Worm (Caenorhabditis elegans) whole organism, L1 larva: Measurements from ENCODE around the gene czw-1.
A peak's percentile ranks its signal among the peaks of the same experiment; 100 is the strongest.

Source experiments
- C04F5.9 ChIP-seq: sonication (generic microtip); optimal IDR thresholded peaks from 2 replicates; lab custom pipeline; 2016; ENCODE audit warnings: missing genetic modification characterization, missing compliant biosample characterization
- C16A3.4 ChIP-seq: fragments of 150-350 bp; optimal IDR thresholded peaks from 2 replicates; lab custom pipeline; 2014; ENCODE audit warnings: missing biosample characterization, missing genetic modification characterization
- F16B12.6 ChIP-seq: fragments of 150-350 bp; optimal IDR thresholded peaks from 2 replicates; lab custom pipeline; 2014; ENCODE audit warnings: missing biosample characterization, missing genetic modification characterization
- alr-1 ChIP-seq: fragments of 200-800 bp; sonication (Bioruptor generic); optimal IDR thresholded peaks from 2 replicates; lab custom pipeline; 2018; ENCODE audit warnings: borderline replicate concordance, mild to moderate bottlenecking, missing genetic modification characterization, missing compliant biosample characterization
- aly-2 ChIP-seq: fragments of 150-350 bp; optimal IDR thresholded peaks from 2 replicates; lab custom pipeline; 2014; ENCODE audit warnings: missing biosample characterization, missing genetic modification characterization
- blmp-1 ChIP-seq: fragments of 150-350 bp; optimal IDR thresholded peaks from 2 replicates; lab custom pipeline; 2014; ENCODE audit warnings: missing biosample characterization, missing genetic modification characterization
- ceh-88 ChIP-seq: fragments of 200-800 bp; sonication (Bioruptor generic); IDR thresholded peaks from 2 replicates; pipeline ENCODE4 v1.3.6; 2022; ENCODE audit warnings: missing genetic modification characterization, missing compliant biosample characterization
- dpl-1 ChIP-seq, 3 experiments: fragments of 150-350 bp in 2 of 3; sonication (generic microtip) in 1 of 3; optimal IDR thresholded peaks; 2 replicates each; lab custom pipeline; 2014 to 2017; ENCODE audit warnings: missing biosample characterization in 3 of 3, missing genetic modification characterization in 3 of 3, missing genetic modification reagents in 3 of 3
- efl-1 ChIP-seq, 4 experiments: fragments of 150-350 bp; optimal IDR thresholded peaks in 3 of 4; peaks in 1 of 4; 1 replicate in 1 of 4; 2 replicates in 3 of 4; lab custom pipeline; 2014; ENCODE audit warnings: missing biosample characterization in 2 of 4, missing genetic modification characterization in 2 of 4, missing genetic modification reagents in 2 of 4
- efl-3 ChIP-seq: fragments of 200-800 bp; sonication (Bioruptor generic); optimal IDR thresholded peaks from 2 replicates; lab custom pipeline; 2018; ENCODE audit warnings: mild to moderate bottlenecking, missing genetic modification characterization, missing compliant biosample characterization
- egl-13 ChIP-seq: sonication (generic microtip); optimal IDR thresholded peaks from 2 replicates; lab custom pipeline; 2016; ENCODE audit warnings: missing genotype, missing genetic modification reagents, missing genetic modification characterization, missing compliant biosample characterization
- elt-3 ChIP-seq, 6 experiments: fragments of 150-350 bp in 1 of 6; sonication (generic microtip); optimal IDR thresholded peaks; 2 replicates each; lab custom pipeline; 2017 to 2018; ENCODE audit warnings: missing biosample characterization in 6 of 6, missing genetic modification characterization in 6 of 6, inconsistent platforms in 1 of 6
- ets-5 ChIP-seq: fragments of 200-800 bp; sonication (Bioruptor generic); IDR thresholded peaks from 2 replicates; pipeline ENCODE4 v1.3.6; 2022; ENCODE audit warnings: missing genetic modification characterization, missing compliant biosample characterization
- fkh-10 ChIP-seq: sonication (generic microtip); optimal IDR thresholded peaks from 2 replicates; lab custom pipeline; 2017; ENCODE audit warnings: missing biosample characterization, missing genetic modification reagents, missing genetic modification characterization
- fkh-4 ChIP-seq: sonication (generic microtip); optimal IDR thresholded peaks from 2 replicates; lab custom pipeline; 2016; ENCODE audit warnings: missing compliant biosample characterization, missing genetic modification characterization, borderline replicate concordance
- fos-1 ChIP-seq: fragments of 150-350 bp; optimal IDR thresholded peaks from 2 replicates; lab custom pipeline; 2014; ENCODE audit warnings: missing biosample characterization, missing genetic modification characterization
- grh-1 ChIP-seq: fragments of 200-800 bp; sonication (Bioruptor generic); IDR thresholded peaks from 2 replicates; pipeline ENCODE4 v1.3.6; 2022; ENCODE audit warnings: missing genetic modification reagents, missing genetic modification characterization, missing compliant biosample characterization
- hlh-17 ChIP-seq: fragments of 200-800 bp; sonication (Bioruptor generic); optimal IDR thresholded peaks from 2 replicates; lab custom pipeline; 2018; ENCODE audit warnings: missing genetic modification characterization, mild to moderate bottlenecking, missing compliant biosample characterization, moderate library complexity, borderline replicate concordance
- hlh-4 ChIP-seq: sonication (generic microtip); optimal IDR thresholded peaks from 2 replicates; lab custom pipeline; 2016; ENCODE audit warnings: mild to moderate bottlenecking, missing genetic modification characterization, missing compliant biosample characterization
- hpl-2 ChIP-seq: fragments of 150-350 bp; optimal IDR thresholded peaks from 2 replicates; lab custom pipeline; 2014; ENCODE audit warnings: missing biosample characterization, missing genetic modification reagents, missing genetic modification characterization
- irx-1 ChIP-seq: sonication (generic microtip); optimal IDR thresholded peaks from 2 replicates; lab custom pipeline; 2016; ENCODE audit warnings: missing genetic modification characterization, missing compliant biosample characterization
- lin-14 ChIP-seq: fragments of 200-800 bp; sonication (Bioruptor generic); optimal IDR thresholded peaks from 2 replicates; lab custom pipeline; 2018; ENCODE audit warnings: mild to moderate bottlenecking, missing genetic modification characterization, moderate library complexity, missing compliant biosample characterization
- lin-15B ChIP-seq: fragments of 150-350 bp; sonication (generic microtip); optimal IDR thresholded peaks from 3 replicates; lab custom pipeline; 2014; ENCODE audit warnings: missing biosample characterization, missing genetic modification characterization
- lin-35 ChIP-seq, 2 experiments: fragments of 150-350 bp; optimal IDR thresholded peaks; 2 replicates each; lab custom pipeline; 2014; ENCODE audit warnings: missing biosample characterization in 2 of 2, missing genetic modification characterization in 2 of 2, missing genetic modification reagents in 2 of 2
- mab-9 ChIP-seq: fragments of 200-800 bp; sonication (Bioruptor generic); IDR thresholded peaks from 2 replicates; pipeline ENCODE4 v1.3.6; 2022; ENCODE audit warnings: missing genetic modification reagents, missing genetic modification characterization, missing compliant biosample characterization
- mdl-1 ChIP-seq, 2 experiments: fragments of 150-350 bp; optimal IDR thresholded peaks; 2 replicates each; lab custom pipeline; 2014 to 2017; ENCODE audit warnings: missing biosample characterization in 2 of 2, missing genetic modification characterization in 2 of 2, inconsistent platforms in 1 of 2
- mef-2 ChIP-seq: fragments of 150-350 bp; optimal IDR thresholded peaks from 2 replicates; lab custom pipeline; 2014; ENCODE audit warnings: missing biosample characterization, missing genetic modification characterization
- nhr-20 ChIP-seq: sonication (generic microtip); optimal IDR thresholded peaks from 2 replicates; lab custom pipeline; 2016; ENCODE audit warnings: mild to moderate bottlenecking, missing genetic modification characterization, missing compliant biosample characterization
- nhr-237 ChIP-seq: fragments of 150-350 bp; optimal IDR thresholded peaks from 2 replicates; lab custom pipeline; 2014; ENCODE audit warnings: missing biosample characterization, missing genetic modification characterization
- nhr-28 ChIP-seq: fragments of 150-350 bp; optimal IDR thresholded peaks from 2 replicates; lab custom pipeline; 2014; ENCODE audit warnings: missing biosample characterization, missing genetic modification characterization
- nhr-71 ChIP-seq: sonication (generic microtip); optimal IDR thresholded peaks from 2 replicates; lab custom pipeline; 2016; ENCODE audit warnings: mild to moderate bottlenecking, missing genetic modification characterization, moderate library complexity, missing compliant biosample characterization
- nhr-77 ChIP-seq: fragments of 150-350 bp; optimal IDR thresholded peaks from 2 replicates; lab custom pipeline; 2014; ENCODE audit warnings: missing biosample characterization, missing genetic modification characterization
- nhr-85 ChIP-seq: sonication (generic microtip); peaks from one replicate; lab custom pipeline; 2016; ENCODE audit warnings: missing genetic modification characterization, inconsistent platforms, missing compliant biosample characterization
- nhr-90 ChIP-seq: sonication (generic microtip); optimal IDR thresholded peaks from 2 replicates; lab custom pipeline; 2016; ENCODE audit warnings: mild to moderate bottlenecking, missing genetic modification characterization, missing compliant biosample characterization; ENCODE audit not compliant: poor library complexity
- rnt-1 ChIP-seq: sonication (generic microtip); optimal IDR thresholded peaks from 2 replicates; lab custom pipeline; 2016; ENCODE audit warnings: mild to moderate bottlenecking, missing genetic modification characterization, moderate library complexity, missing compliant biosample characterization
- skn-1 ChIP-seq: fragments of 150-350 bp; optimal IDR thresholded peaks from 2 replicates; lab custom pipeline; 2014; ENCODE audit warnings: missing biosample characterization, missing genetic modification characterization
- snpc-4 ChIP-seq: fragments of 150-350 bp; optimal IDR thresholded peaks from 2 replicates; lab custom pipeline; 2014; ENCODE audit warnings: missing biosample characterization, missing genetic modification characterization
- snu-23 ChIP-seq: sonication (generic microtip); optimal IDR thresholded peaks from 2 replicates; lab custom pipeline; 2016; ENCODE audit warnings: missing genetic modification characterization, missing compliant biosample characterization
- sup-37 ChIP-seq: fragments of 200-800 bp; sonication (Bioruptor generic); optimal IDR thresholded peaks from 2 replicates; lab custom pipeline; 2018; ENCODE audit warnings: mild to moderate bottlenecking, missing genetic modification characterization, missing compliant biosample characterization
- swsn-7 ChIP-seq: sonication (generic microtip); optimal IDR thresholded peaks from 2 replicates; lab custom pipeline; 2016; ENCODE audit warnings: missing genetic modification characterization, missing compliant biosample characterization
- tlp-1 ChIP-seq: fragments of 150-350 bp; optimal IDR thresholded peaks from 2 replicates; lab custom pipeline; 2014; ENCODE audit warnings: missing biosample characterization, missing genetic modification characterization
- unc-130 ChIP-seq: fragments of 150-350 bp; optimal IDR thresholded peaks from 2 replicates; lab custom pipeline; 2017; ENCODE audit warnings: missing biosample characterization, missing genetic modification characterization, inconsistent platforms
- unc-30 ChIP-seq: sonication (generic microtip); optimal IDR thresholded peaks from 2 replicates; lab custom pipeline; 2017; ENCODE audit warnings: missing biosample characterization, missing genetic modification characterization
- unc-86 ChIP-seq: sonication (generic microtip); optimal IDR thresholded peaks from 2 replicates; lab custom pipeline; 2016; ENCODE audit warnings: missing genetic modification characterization, missing compliant biosample characterization
- unc-98 ChIP-seq: fragments of 200-800 bp; sonication (Bioruptor generic); IDR thresholded peaks from 2 replicates; pipeline ENCODE4 v1.3.6; 2022; ENCODE audit warnings: missing genetic modification characterization, missing compliant biosample characterization
- xbp-1 ChIP-seq: sonication (generic microtip); optimal IDR thresholded peaks from 2 replicates; lab custom pipeline; 2016; ENCODE audit warnings: missing genetic modification characterization, missing compliant biosample characterization
- ztf-11 ChIP-seq, 2 experiments: sonication (generic microtip); optimal IDR thresholded peaks; 2 replicates each; lab custom pipeline; 2016 to 2017; ENCODE audit warnings: missing genetic modification characterization in 2 of 2, missing biosample characterization in 1 of 2, missing compliant biosample characterization in 1 of 2

Gene czw-1

DNA sequence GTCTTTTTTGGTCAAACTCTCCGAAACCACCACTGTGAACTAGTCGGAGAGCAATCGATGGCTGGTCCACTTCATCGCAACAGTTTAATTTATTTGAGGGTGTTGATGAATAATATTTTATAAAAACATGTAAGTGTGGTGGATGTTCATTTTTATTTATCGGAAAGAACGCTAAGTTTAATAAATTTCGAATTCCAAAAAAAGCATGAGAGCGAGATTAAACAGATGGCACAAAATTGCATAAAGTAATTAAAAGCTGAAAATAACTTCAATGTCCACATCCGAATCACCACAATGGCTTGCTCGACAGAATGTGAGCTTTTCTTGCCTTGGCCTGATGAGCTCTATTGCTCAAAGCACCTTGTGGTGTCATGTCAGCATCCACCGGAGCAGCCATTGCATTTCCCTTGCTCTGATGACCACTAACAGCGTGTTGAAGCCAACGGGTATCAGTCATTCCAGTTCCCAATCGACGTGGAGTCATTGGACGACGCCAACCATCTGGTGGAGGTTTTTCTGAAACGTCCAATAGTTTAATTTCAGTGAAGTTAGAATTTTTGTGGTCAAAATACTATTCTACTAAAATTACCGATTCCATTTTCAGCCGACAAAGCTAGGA, 37.2 kb upstream of the czw-1 start:
- TF ChIP-seq nhr-77 (tag; lab: Kevin White, UChicago) = no peak
- peak; percentile 4 for TF ChIP-seq snu-23 (GFP tag; lab: Kevin White, UChicago)
- TF ChIP-seq nhr-20 (tag; lab: Kevin White, UChicago) = no peak
- peak; percentile 14 for TF ChIP-seq nhr-71 (tag; lab: Kevin White, UChicago)
- TF ChIP-seq ztf-11 (tag; optimal IDR thresholded peaks at IDR 0.05; lab: Kevin White, UChicago) = no peak
- peak; percentile 50 for TF ChIP-seq aly-2 (tag; lab: Kevin White, UChicago)
- TF ChIP-seq irx-1 (tag; lab: Kevin White, UChicago) = no peak
- TF ChIP-seq sup-37 (GFP tag; lab: Kevin White, UChicago) = no peak
- TF ChIP-seq F16B12.6 = no peak
- peak; percentile 26 for TF ChIP-seq nhr-90 (tag; lab: Kevin White, UChicago)
- TF ChIP-seq mab-9 = no peak
- no peak for TF ChIP-seq efl-1 (optimal IDR thresholded peaks at IDR 0.05; lab: Kevin White, UChicago)
- peak in 1 of 2 experiments; percentile 90 for TF ChIP-seq efl-1 (GFP tag; optimal IDR thresholded peaks at IDR 0.05 in 1 of 2; lab: Kevin White, UChicago)
- no peak for TF ChIP-seq elt-3 (tag; optimal IDR thresholded peaks at IDR 0.05; lab: Kevin White, UChicago)
- TF ChIP-seq nhr-28 (tag; lab: Kevin White, UChicago) = no peak
- no peak for TF ChIP-seq tlp-1 (tag; lab: Kevin White, UChicago)
- no peak for TF ChIP-seq ets-5 (GFP tag; lab: Robert Waterston, UW)
- no peak for TF ChIP-seq grh-1
- TF ChIP-seq rnt-1 (tag; lab: Kevin White, UChicago) = peak; percentile 20
- TF ChIP-seq dpl-1 (GFP tag; optimal IDR thresholded peaks at IDR 0.05; lab: Kevin White, UChicago) = no peak
- TF ChIP-seq hpl-2 (GFP tag; lab: Kevin White, UChicago) = no peak
- no peak for TF ChIP-seq unc-130
- TF ChIP-seq C04F5.9 = no peak
- TF ChIP-seq blmp-1 (tag; lab: Kevin White, UChicago) = no peak
- TF ChIP-seq xbp-1 = no peak
- no peak for TF ChIP-seq nhr-237 (tag; lab: Kevin White, UChicago)
- peak; percentile 26 for TF ChIP-seq nhr-85 (tag; lab: Kevin White, UChicago)
- no peak for TF ChIP-seq egl-13

DNA sequence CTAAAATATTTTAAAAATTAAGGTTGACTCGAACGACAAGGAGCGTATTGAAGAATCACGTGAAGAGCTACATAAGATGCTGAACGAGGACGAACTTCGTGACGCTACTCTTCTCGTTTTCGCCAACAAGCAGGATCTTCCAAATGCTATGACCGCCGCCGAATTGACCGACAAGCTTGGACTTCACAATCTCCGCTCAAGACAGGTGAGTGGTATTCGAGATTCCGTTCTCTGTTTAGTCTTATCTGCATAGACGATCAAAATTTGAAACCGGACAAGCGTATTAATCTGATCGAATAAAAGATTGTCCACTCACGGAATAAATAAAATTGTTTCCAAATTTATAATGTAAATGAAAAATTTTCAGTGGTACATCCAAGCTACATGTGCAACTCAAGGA, 36.4 kb upstream of the czw-1 start:
- TF ChIP-seq nhr-85 (tag; lab: Kevin White, UChicago) (peak; percentile 78), unc-86 (tag; lab: Kevin White, UChicago) (no peak), fkh-10 (GFP tag; lab: Kevin White, UChicago) (no peak), swsn-7 (tag; lab: Kevin White, UChicago) (no peak), lin-14 (GFP tag; lab: Kevin White, UChicago) (peak; percentile 17), snpc-4 (tag; lab: Kevin White, UChicago) (no peak), dpl-1 (GFP tag; optimal IDR thresholded peaks at IDR 0.05; lab: Kevin White, UChicago) (no peak)

DNA sequence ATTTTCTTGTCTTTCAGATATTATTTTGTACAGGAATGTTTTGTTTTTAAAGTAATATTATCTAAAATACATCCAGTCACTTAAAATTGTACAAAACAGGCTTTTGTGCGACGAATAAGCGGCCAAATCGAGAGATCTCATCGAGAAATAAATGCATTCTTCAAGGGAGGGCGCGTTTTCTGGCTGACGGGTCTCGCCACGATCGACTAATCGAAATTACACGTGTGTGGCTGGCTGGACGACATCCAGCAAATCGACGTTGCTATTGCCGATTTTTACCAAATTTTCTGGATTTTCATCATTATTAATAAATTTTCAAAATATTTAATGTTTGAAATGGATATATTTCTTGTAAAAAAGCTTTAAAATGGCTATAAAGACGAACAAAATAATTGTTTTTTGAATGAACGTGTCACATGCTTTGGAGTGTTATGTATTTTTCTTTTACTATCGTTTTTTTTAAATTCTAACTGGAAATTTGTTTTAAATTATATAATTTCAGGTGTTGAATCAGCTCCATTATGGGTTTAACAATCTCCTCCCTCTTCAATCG, 35.5 kb upstream of the czw-1 start, which contains the start of gene arf-5:
Gene arf-5 (plus strand): TSS at position 503 of the 553 bp plus-strand sequence.
- TF ChIP-seq elt-3 (tag; optimal IDR thresholded peaks at IDR 0.05; lab: Kevin White, UChicago) (peak in 1 of 6 experiments; percentile 3), unc-98 (GFP tag; lab: Robert Waterston, UW) (no peak), ceh-88 (GFP tag; lab: Robert Waterston, UW) (no peak), blmp-1 (tag; lab: Kevin White, UChicago) (peak; percentile 53), unc-30 (no peak), xbp-1 (peak; percentile 42), fkh-4 (tag; lab: Kevin White, UChicago) (no peak), grh-1 (no peak), ztf-11 (tag; optimal IDR thresholded peaks at IDR 0.05; lab: Kevin White, UChicago) (no peak), mef-2 (tag; lab: Kevin White, UChicago) (no peak), mdl-1 (tag; optimal IDR thresholded peaks at IDR 0.05; lab: Kevin White, UChicago) (peak in 1 of 2 experiments; percentile 57), lin-15B (tag; lab: Kevin White, UChicago) (no peak), rnt-1 (tag; lab: Kevin White, UChicago) (no peak), dpl-1 (GFP tag; optimal IDR thresholded peaks at IDR 0.05; lab: Kevin White, UChicago) (peak in 2 of 3 experiments; percentile 11 to 42), hlh-4 (tag; lab: Kevin White, UChicago) (no peak), fos-1 (tag; lab: Kevin White, UChicago) (no peak), hlh-17 (GFP tag; lab: Kevin White, UChicago) (no peak), swsn-7 (tag; lab: Kevin White, UChicago) (no peak), lin-35 (GFP tag; optimal IDR thresholded peaks at IDR 0.05; lab: Kevin White, UChicago) (peak; percentile 36 to 51), lin-14 (GFP tag; lab: Kevin White, UChicago) (peak; percentile 35), C16A3.4 (tag; lab: Kevin White, UChicago) (no peak), skn-1 (tag; lab: Kevin White, UChicago) (no peak), efl-3 (no peak), nhr-77 (tag; lab: Kevin White, UChicago) (no peak), nhr-28 (tag; lab: Kevin White, UChicago) (no peak), alr-1 (tag; lab: Kevin White, UChicago) (no peak)
